Worm (Caenorhabditis elegans) whole organism, early embryonic: Measurements from ENCODE around the gene npr-25.

Experiments used
- ama-1 ChIP-seq: fragments of 150-350 bp; optimal IDR thresholded peaks from 2 replicates; lab custom pipeline; 2014
- scrt-1 ChIP-seq: fragments of 200-800 bp; sonication (Bioruptor generic); IDR thresholded peaks from 2 replicates; pipeline ENCODE4 v1.3.6; 2022; ENCODE audit warnings: missing genetic modification characterization, missing compliant biosample characterization
- sea-1 ChIP-seq: fragments of 200-800 bp; sonication (Bioruptor generic); conservative IDR thresholded peaks from 2 replicates; pipeline ENCODE4 v1.3.6; 2022; ENCODE audit warnings: missing genetic modification characterization, missing compliant biosample characterization

ce11 chrV:11389776-11390175, 37.0 kb upstream of the npr-25 start, which contains the start of gene col-155:
- TF ChIP-seq ama-1 (lab: Kevin White, UChicago) (no peak), sea-1 (GFP tag; lab: Robert Waterston, UW) (no peak), scrt-1 (no peak)
